Fruit fly (Drosophila melanogaster): Measurements from ENCODE around the gene ABCB7.

ABCB7 gene

DNA sequence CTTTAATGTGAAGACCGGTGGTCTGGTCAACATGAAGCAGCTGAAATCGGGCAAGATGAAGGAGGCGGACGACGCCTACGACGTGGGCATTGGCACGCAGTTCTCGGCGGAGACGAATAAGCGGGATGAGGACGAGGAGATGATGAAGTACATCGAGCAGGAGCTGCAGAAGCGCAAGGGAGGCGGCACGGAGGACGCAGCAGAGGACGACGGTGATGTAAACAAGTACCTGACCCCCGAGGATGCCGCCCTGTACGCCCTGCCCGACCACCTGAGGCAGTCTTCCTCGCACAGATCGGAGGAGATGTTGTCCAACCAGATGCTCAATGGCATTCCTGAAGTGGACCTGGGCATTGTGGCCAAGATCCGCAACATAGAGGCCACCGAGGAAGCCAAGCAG lies 47.3 kb downstream of the ABCB7 start:
- TF ChIP-seq br (GFP tag; optimal IDR thresholded peaks at IDR 0.05) (no peak), sage (GFP tag; optimal IDR thresholded peaks at IDR 0.05) (no peak), CG9705 (GFP tag; optimal IDR thresholded peaks at IDR 0.05) (no peak), brk (GFP tag; optimal IDR thresholded peaks at IDR 0.05) (no peak), Abd-B (GFP tag; optimal IDR thresholded peaks at IDR 0.05) (no peak), Myc (optimal IDR thresholded peaks at IDR 0.05) (no peak), foxo (GFP tag; optimal IDR thresholded peaks at IDR 0.05) (no peak), HLH106 (tag; optimal IDR thresholded peaks at IDR 0.05) (no peak), dsf (GFP tag; optimal IDR thresholded peaks at IDR 0.05; ENCODE audit: borderline replicate concordance) (no peak), dl (GFP tag; optimal IDR thresholded peaks at IDR 0.05; ENCODE audit: insufficient read depth in 1 of 2, partially characterized antibody in 2 of 2) (no peak), tai (GFP tag; optimal IDR thresholded peaks at IDR 0.05) (no peak)

dm6 chr3L:1667423-1667822 lies 49.2 kb downstream of the ABCB7 start:
- TF ChIP-seq Hnf4 (GFP tag; optimal IDR thresholded peaks at IDR 0.05) (no peak), Sp1 (GFP tag; optimal IDR thresholded peaks at IDR 0.05) (no peak), br (GFP tag; optimal IDR thresholded peaks at IDR 0.05) (no peak), pan (optimal IDR thresholded peaks at IDR 0.05) (no peak), Jra (GFP tag; optimal IDR thresholded peaks at IDR 0.05) (no peak), Hr83 (GFP tag; optimal IDR thresholded peaks at IDR 0.05; ENCODE audit: poor library complexity, severe bottlenecking) (no peak), h (GFP tag; optimal IDR thresholded peaks at IDR 0.05) (no peak), N (GFP tag; optimal IDR thresholded peaks at IDR 0.05) (no peak), Myc (optimal IDR thresholded peaks at IDR 0.05) (no peak), HLH106 (tag; optimal IDR thresholded peaks at IDR 0.05) (no peak), usp (GFP tag; optimal IDR thresholded peaks at IDR 0.05) (no peak), CrebA (GFP tag; optimal IDR thresholded peaks at IDR 0.05; ENCODE audit: borderline replicate concordance) (no peak), lola (GFP tag; optimal IDR thresholded peaks at IDR 0.05) (no peak), Dfd (GFP tag; optimal IDR thresholded peaks at IDR 0.05) (no peak)

DNA sequence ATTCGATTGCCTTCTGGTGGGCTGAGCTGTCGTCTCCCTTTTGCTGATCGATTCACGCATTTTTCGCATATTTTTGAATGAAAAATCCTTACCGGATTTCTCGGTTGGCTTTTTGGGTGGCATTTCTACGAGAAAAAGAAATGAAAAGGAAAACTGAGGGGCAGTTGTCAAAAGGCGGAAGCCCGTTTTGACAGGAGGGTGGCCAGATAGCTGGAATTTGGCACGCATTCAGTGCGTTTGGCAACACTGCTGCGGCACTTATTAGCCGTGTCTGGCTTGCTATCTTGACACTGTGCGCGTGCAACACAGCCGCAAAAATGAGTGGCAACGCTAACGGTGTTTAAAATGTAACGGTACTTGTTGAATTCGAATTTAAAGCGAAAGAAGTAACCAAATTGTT lies 50.3 kb downstream of the ABCB7 start, which contains the start of gene RpL23A:
Gene RpL23A (minus strand): TSS at position 151 of the 400 bp plus-strand sequence.
- TF ChIP-seq Dif (GFP tag; optimal IDR thresholded peaks at IDR 0.05; ENCODE audit: partially characterized antibody) (peak; percentile 59), Abd-B (GFP tag; optimal IDR thresholded peaks at IDR 0.05) (no peak), rgr (GFP tag; optimal IDR thresholded peaks at IDR 0.05) (peak; percentile 96), Rel (GFP tag; optimal IDR thresholded peaks at IDR 0.05) (no peak), Rel (tag; optimal IDR thresholded peaks at IDR 0.05) (peak; percentile 70), N (GFP tag; optimal IDR thresholded peaks at IDR 0.05) (no peak), ey (GFP tag; optimal IDR thresholded peaks at IDR 0.05) (peak; percentile 81), Hnf4 (GFP tag; optimal IDR thresholded peaks at IDR 0.05) (no peak), Myc (optimal IDR thresholded peaks at IDR 0.05) (peak; percentile 8), Dfd (GFP tag; optimal IDR thresholded peaks at IDR 0.05) (no peak), Hr83 (GFP tag; optimal IDR thresholded peaks at IDR 0.05; ENCODE audit: poor library complexity, severe bottlenecking) (peak; percentile 97), tai (GFP tag; optimal IDR thresholded peaks at IDR 0.05) (no peak), Sp1 (GFP tag; optimal IDR thresholded peaks at IDR 0.05) (peak; percentile 89), dl (GFP tag; optimal IDR thresholded peaks at IDR 0.05; ENCODE audit: insufficient read depth in 1 of 2, partially characterized antibody in 2 of 2) (peak; percentile 4 to 13), woc (GFP tag; optimal IDR thresholded peaks at IDR 0.05) (peak; percentile 32), lola (GFP tag; optimal IDR thresholded peaks at IDR 0.05) (no peak), fru (GFP tag; optimal IDR thresholded peaks at IDR 0.05) (peak; percentile 89), usp (GFP tag; optimal IDR thresholded peaks at IDR 0.05) (no peak), Mio (GFP tag; optimal IDR thresholded peaks at IDR 0.05) (peak; percentile 80), dsf (GFP tag; optimal IDR thresholded peaks at IDR 0.05; ENCODE audit: borderline replicate concordance) (peak; percentile 53), Jra (GFP tag; optimal IDR thresholded peaks at IDR 0.05) (peak; percentile 56), Vsx2 (GFP tag; optimal IDR thresholded peaks at IDR 0.05; ENCODE audit: partially characterized antibody) (peak; percentile 93), br (GFP tag; optimal IDR thresholded peaks at IDR 0.05) (peak; percentile 93), psq (GFP tag; optimal IDR thresholded peaks at IDR 0.05) (peak; percentile 84), OdsH (GFP tag; optimal IDR thresholded peaks at IDR 0.05) (peak; percentile 88), jim (GFP tag; optimal IDR thresholded peaks at IDR 0.05) (peak; percentile 64), CG32264 (GFP tag; optimal IDR thresholded peaks at IDR 0.05) (peak; percentile 77), CG9705 (GFP tag; optimal IDR thresholded peaks at IDR 0.05) (peak; percentile 94), GATAd (GFP tag; optimal IDR thresholded peaks at IDR 0.05) (peak; percentile 48), HLH106 (tag; optimal IDR thresholded peaks at IDR 0.05) (peak; percentile 89), h (GFP tag; optimal IDR thresholded peaks at IDR 0.05) (peak; percentile 92), brk (GFP tag; optimal IDR thresholded peaks at IDR 0.05) (no peak), sage (GFP tag; optimal IDR thresholded peaks at IDR 0.05) (peak; percentile 6), dmrt93B (GFP tag; optimal IDR thresholded peaks at IDR 0.05) (peak; percentile 96), pan (optimal IDR thresholded peaks at IDR 0.05) (no peak), foxo (GFP tag; optimal IDR thresholded peaks at IDR 0.05) (peak in 1 of 2 experiments; percentile 91), CrebA (GFP tag; optimal IDR thresholded peaks at IDR 0.05; ENCODE audit: borderline replicate concordance) (no peak), Hr78 (GFP tag; optimal IDR thresholded peaks at IDR 0.05) (no peak), sv (GFP tag; optimal IDR thresholded peaks at IDR 0.05) (peak; percentile 95)

Measured in whole organism, wandering third instar larva.